Fruit fly (Drosophila melanogaster) whole organism: Measurements from ENCODE around the gene Uggt.

Source experiments
- Dll ChIP-seq: fragments of >200 bp; optimal IDR thresholded peaks from 2 replicates; lab custom pipeline; 2017
- psq ChIP-seq: fragments of >200 bp; optimal IDR thresholded peaks from 2 replicates; lab custom pipeline; 2017

DNA sequence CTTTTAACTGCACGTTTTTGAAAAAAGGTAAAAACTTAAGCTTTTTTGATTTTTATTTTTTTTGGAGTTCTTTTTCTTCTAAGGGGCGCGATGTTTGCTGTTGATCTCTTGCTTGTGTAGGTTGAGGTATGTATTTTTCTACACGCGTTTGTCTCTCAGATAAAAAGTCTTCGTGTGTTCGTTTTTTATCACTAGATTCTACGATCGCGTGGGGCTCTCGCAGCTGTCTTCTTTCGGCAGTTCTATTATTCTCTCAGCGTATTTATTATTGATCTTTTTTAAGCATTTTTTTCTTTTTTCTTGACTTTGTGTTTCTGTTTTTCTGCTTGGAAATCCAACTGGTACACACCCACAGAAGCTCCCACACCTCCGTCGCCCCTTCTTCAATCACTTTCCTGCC is 22.5 kb downstream of the Uggt start:
- no peak for TF ChIP-seq Dll (lab: Kevin White, UChicago)
- TF ChIP-seq psq (lab: Kevin White, UChicago) = no peak
